Fruit fly (Drosophila melanogaster) whole organism, embryonic: ENCODE data around the gene CG44094.
A peak's percentile ranks its signal among the peaks of the same experiment; 100 is the strongest.

Source experiments
- B-H2 ChIP-seq: fragments of 200-800 bp; sonication (Bioruptor generic); optimal IDR thresholded peaks from 2 replicates; lab custom pipeline; 2018; ENCODE audit warnings: missing biosample characterization, mild to moderate bottlenecking, missing genetic modification characterization
- CG11696 ChIP-seq: fragments of 200-800 bp; sonication (Bioruptor generic); IDR thresholded peaks from 2 replicates; pipeline ENCODE4 v1.3.6; 2022; ENCODE audit warnings: missing biosample characterization, missing genetic modification characterization
- CG15479 ChIP-seq: fragments of 200-800 bp; sonication (Bioruptor generic); optimal IDR thresholded peaks from 3 replicates; lab custom pipeline; 2019; ENCODE audit warnings: missing biosample characterization, mild to moderate bottlenecking, missing genetic modification characterization, moderate library complexity
- CG1602 ChIP-seq: fragments of 200-800 bp; sonication (Bioruptor generic); optimal IDR thresholded peaks from 3 replicates; lab custom pipeline; 2016; ENCODE audit warnings: missing biosample characterization, missing genetic modification characterization
- CG17912 ChIP-seq: fragments of 200-800 bp; sonication (Bioruptor generic); optimal IDR thresholded peaks from 2 replicates; lab custom pipeline; 2018; ENCODE audit warnings: missing biosample characterization, mild to moderate bottlenecking, missing genetic modification characterization
- CG18262 ChIP-seq: fragments of 200-800 bp; optimal IDR thresholded peaks from 3 replicates; lab custom pipeline; 2019; ENCODE audit warnings: missing biosample characterization, mild to moderate bottlenecking, missing genetic modification characterization, moderate library complexity
- CG2875 ChIP-seq: fragments of 200-800 bp; sonication (Bioruptor generic); optimal IDR thresholded peaks from 2 replicates; lab custom pipeline; 2017; ENCODE audit warnings: missing biosample characterization, mild to moderate bottlenecking, missing genetic modification characterization, missing genetic modification reagents
- CG2889 ChIP-seq: fragments of 200-800 bp; sonication (Bioruptor generic); IDR thresholded peaks from 3 replicates; pipeline ENCODE4 v1.3.6; 2022; ENCODE audit warnings: missing biosample characterization, missing genetic modification characterization
- CG30020 ChIP-seq: fragments of 200-800 bp; optimal IDR thresholded peaks from 2 replicates; lab custom pipeline; 2019; ENCODE audit warnings: missing biosample characterization, mild to moderate bottlenecking, missing genetic modification characterization, moderate library complexity
- CG4328 ChIP-seq: fragments of 200-800 bp; sonication (Bioruptor generic); optimal IDR thresholded peaks from 3 replicates; lab custom pipeline; 2017; ENCODE audit warnings: missing biosample characterization, missing genetic modification reagents, missing genetic modification characterization
- CG6689 ChIP-seq: fragments of 200-800 bp; sonication (Bioruptor generic); IDR thresholded peaks from 2 replicates; pipeline ENCODE4 v1.3.6; 2022; ENCODE audit warnings: missing biosample characterization, missing genetic modification characterization
- CG7372 ChIP-seq: fragments of 200-800 bp; sonication (Bioruptor generic); IDR thresholded peaks from 2 replicates; pipeline ENCODE4 v1.3.6; 2022; ENCODE audit warnings: missing biosample characterization, missing genetic modification characterization
- CG7839 ChIP-seq: fragments of 200-800 bp; sonication (Bioruptor generic); optimal IDR thresholded peaks from 3 replicates; lab custom pipeline; 2018; ENCODE audit warnings: missing biosample characterization, mild to moderate bottlenecking, missing genetic modification characterization, moderate library complexity
- CG8478 ChIP-seq: fragments of >200 bp; optimal IDR thresholded peaks from 2 replicates; lab custom pipeline; 2018
- CG9727 ChIP-seq: fragments of 200-800 bp; sonication (Bioruptor generic); optimal IDR thresholded peaks from 3 replicates; lab custom pipeline; 2017; ENCODE audit warnings: missing biosample characterization, mild to moderate bottlenecking, missing genetic modification characterization
- CG9876 ChIP-seq: fragments of 200-800 bp; sonication (Bioruptor generic); optimal IDR thresholded peaks from 2 replicates; lab custom pipeline; 2016; ENCODE audit warnings: missing biosample characterization, missing genetic modification characterization
- Chrac-16 ChIP-seq: fragments of 200-800 bp; sonication (Bioruptor generic); optimal IDR thresholded peaks from 3 replicates; lab custom pipeline; 2016; ENCODE audit warnings: missing biosample characterization, missing genetic modification characterization
- D ChIP-seq, 2 experiments: fragments of 200-800 bp in 1 of 2; fragments of >200 bp in 1 of 2; sonication (Bioruptor generic) in 1 of 2; optimal IDR thresholded peaks; 2 replicates in 1 of 2; 3 replicates in 1 of 2; lab custom pipeline; 2017; ENCODE audit warnings: mild to moderate bottlenecking in 1 of 2, missing biosample characterization in 1 of 2, missing genetic modification characterization in 1 of 2, missing genetic modification reagents in 1 of 2
- Dip2 ChIP-seq: fragments of 200-800 bp; sonication (Bioruptor generic); IDR thresholded peaks from 2 replicates; pipeline ENCODE4 v1.3.6; 2022; ENCODE audit warnings: missing biosample characterization, missing genetic modification characterization
- Doc2 ChIP-seq: fragments of 200-800 bp; sonication (Bioruptor generic); IDR thresholded peaks from 2 replicates; pipeline ENCODE4 v1.3.6; 2022; ENCODE audit warnings: missing biosample characterization, missing genetic modification characterization
- Doc3 ChIP-seq: fragments of 200-800 bp; sonication (Bioruptor generic); IDR thresholded peaks from 3 replicates; pipeline ENCODE4 v1.3.6; 2022; ENCODE audit warnings: missing biosample characterization, missing genetic modification characterization; ENCODE audit not compliant: partially characterized antibody
- Gug ChIP-seq: fragments of 200-800 bp; sonication (Bioruptor generic); IDR thresholded peaks from 4 replicates; pipeline ENCODE4 v1.3.6; 2022; ENCODE audit warnings: missing biosample characterization, missing genetic modification characterization
- Hmx ChIP-seq: fragments of 200-800 bp; sonication (Bioruptor generic); optimal IDR thresholded peaks from 2 replicates; lab custom pipeline; 2016; ENCODE audit warnings: missing biosample characterization, missing genetic modification characterization
- Oli ChIP-seq: fragments of 200-800 bp; sonication (Bioruptor generic); optimal IDR thresholded peaks from 2 replicates; lab custom pipeline; 2018; ENCODE audit warnings: missing biosample characterization, mild to moderate bottlenecking, missing genetic modification characterization, moderate library complexity
- Side ChIP-seq: fragments of 200-800 bp; sonication (Bioruptor generic); optimal IDR thresholded peaks from 2 replicates; lab custom pipeline; 2016; ENCODE audit warnings: missing biosample characterization, missing genetic modification characterization
- Xrp1 ChIP-seq: fragments of 200-800 bp; sonication (Bioruptor generic); IDR thresholded peaks from 2 replicates; pipeline ENCODE4 v1.3.6; 2022; ENCODE audit warnings: missing biosample characterization, missing genetic modification characterization
- bsh ChIP-seq, 2 experiments: fragments of 200-800 bp; sonication (Bioruptor generic); optimal IDR thresholded peaks; 2 replicates each; lab custom pipeline; 2017 to 2018; ENCODE audit warnings: mild to moderate bottlenecking in 2 of 2, missing biosample characterization in 2 of 2, missing genetic modification characterization in 2 of 2, moderate library complexity in 1 of 2
- fd96Cb ChIP-seq: fragments of 200-800 bp; sonication (Bioruptor generic); optimal IDR thresholded peaks from 2 replicates; lab custom pipeline; 2018; ENCODE audit warnings: missing biosample characterization, mild to moderate bottlenecking, missing genetic modification characterization, moderate library complexity
- gsb ChIP-seq: fragments of 200-800 bp; sonication (Bioruptor generic); IDR thresholded peaks from 2 replicates; pipeline ENCODE4 v1.3.6; 2022; ENCODE audit warnings: missing biosample characterization, missing genetic modification characterization
- kah ChIP-seq: fragments of 200-800 bp; sonication (Bioruptor generic); optimal IDR thresholded peaks from 2 replicates; lab custom pipeline; 2018; ENCODE audit warnings: missing biosample characterization, mild to moderate bottlenecking, missing genetic modification characterization
- klu ChIP-seq: fragments of 200-800 bp; sonication (Bioruptor generic); IDR thresholded peaks from 2 replicates; pipeline ENCODE4 v1.3.6; 2022; ENCODE audit warnings: missing biosample characterization, missing genetic modification characterization
- kni ChIP-seq: fragments of 200-800 bp; sonication (Bioruptor generic); optimal IDR thresholded peaks from 3 replicates; lab custom pipeline; 2017; ENCODE audit warnings: mild to moderate bottlenecking, missing biosample characterization, missing genetic modification reagents, missing genetic modification characterization
- lab ChIP-seq: fragments of 200-800 bp; sonication (Bioruptor generic); optimal IDR thresholded peaks from 3 replicates; lab custom pipeline; 2017; ENCODE audit warnings: missing biosample characterization, missing genetic modification characterization, mild to moderate bottlenecking, moderate library complexity, missing genetic modification reagents
- lilli ChIP-seq: fragments of 200-800 bp; sonication (Bioruptor generic); optimal IDR thresholded peaks from 3 replicates; lab custom pipeline; 2016; ENCODE audit warnings: missing biosample characterization, missing genetic modification characterization
- lola ChIP-seq, 3 experiments: fragments of >200 bp in 2 of 3; fragments of 200-800 bp in 1 of 3; sonication (Bioruptor generic) in 1 of 3; optimal IDR thresholded peaks; 2 replicates each; lab custom pipeline; 2017 to 2019; ENCODE audit warnings: missing biosample characterization in 3 of 3, missing genetic modification characterization in 3 of 3, mild to moderate bottlenecking in 1 of 3, moderate library complexity in 1 of 3
- nmo ChIP-seq: fragments of 200-800 bp; sonication (Bioruptor generic); optimal IDR thresholded peaks from 2 replicates; lab custom pipeline; 2018; ENCODE audit warnings: missing biosample characterization, mild to moderate bottlenecking, missing genetic modification characterization, moderate library complexity
- otp ChIP-seq: fragments of 200-800 bp; sonication (Bioruptor generic); IDR thresholded peaks from 3 replicates; pipeline ENCODE4, ENCODE4 v1.3.6; 2022; ENCODE audit warnings: missing biosample characterization, missing genetic modification characterization
- p53 ChIP-seq: fragments of 200-800 bp; sonication (Bioruptor generic); optimal IDR thresholded peaks from 2 replicates; lab custom pipeline; 2016; ENCODE audit warnings: missing biosample characterization, missing genetic modification characterization
- pfk ChIP-seq: fragments of 200-800 bp; sonication (Bioruptor generic); optimal IDR thresholded peaks from 2 replicates; lab custom pipeline; 2018; ENCODE audit warnings: missing biosample characterization, mild to moderate bottlenecking, missing genetic modification characterization, moderate library complexity
- phol ChIP-seq: fragments of 200-800 bp; sonication (Bioruptor generic); optimal IDR thresholded peaks from 3 replicates; lab custom pipeline; 2018; ENCODE audit warnings: missing biosample characterization, mild to moderate bottlenecking, missing genetic modification characterization, moderate library complexity
- pzg ChIP-seq: fragments of 200-800 bp; sonication (Bioruptor generic); optimal IDR thresholded peaks from 3 replicates; lab custom pipeline; 2018; ENCODE audit warnings: missing biosample characterization, mild to moderate bottlenecking, missing genetic modification characterization, moderate library complexity
- sc ChIP-seq, 3 experiments: fragments of >200 bp in 2 of 3; fragments of 200-800 bp in 1 of 3; sonication (Bioruptor generic) in 1 of 3; optimal IDR thresholded peaks; 2 replicates in 2 of 3; 3 replicates in 1 of 3; lab custom pipeline; 2017; ENCODE audit warnings: mild to moderate bottlenecking in 1 of 3, missing biosample characterization in 1 of 3, missing genetic modification characterization in 1 of 3, missing genetic modification reagents in 1 of 3
- tio ChIP-seq: fragments of 200-800 bp; sonication (Bioruptor generic); optimal IDR thresholded peaks from 2 replicates; lab custom pipeline; 2017; ENCODE audit warnings: missing biosample characterization, missing genetic modification characterization, inconsistent platforms
- tll ChIP-seq, 2 experiments: fragments of 200-800 bp in 1 of 2; fragments of >200 bp in 1 of 2; sonication (Bioruptor generic) in 1 of 2; optimal IDR thresholded peaks; 2 replicates each; lab custom pipeline; 2017 to 2019; ENCODE audit warnings: missing biosample characterization in 2 of 2, missing genetic modification characterization in 2 of 2, mild to moderate bottlenecking in 1 of 2, moderate library complexity in 1 of 2
- ttk ChIP-seq: fragments of 200-800 bp; sonication (Bioruptor generic); IDR thresholded peaks from 2 replicates; pipeline ENCODE4 v2.1.2; 2022; ENCODE audit warnings: missing biosample characterization, missing genetic modification characterization
- vfl ChIP-seq: fragments of 200-800 bp; sonication (Bioruptor generic); optimal IDR thresholded peaks from 2 replicates; lab custom pipeline; 2016; ENCODE audit warnings: missing biosample characterization, missing genetic modification characterization
- wdn ChIP-seq: fragments of 200-800 bp; sonication (Bioruptor generic); IDR thresholded peaks from 2 replicates; pipeline ENCODE4 v1.3.6; 2022; ENCODE audit warnings: missing biosample characterization, missing genetic modification characterization

Gene CG44094

DNA sequence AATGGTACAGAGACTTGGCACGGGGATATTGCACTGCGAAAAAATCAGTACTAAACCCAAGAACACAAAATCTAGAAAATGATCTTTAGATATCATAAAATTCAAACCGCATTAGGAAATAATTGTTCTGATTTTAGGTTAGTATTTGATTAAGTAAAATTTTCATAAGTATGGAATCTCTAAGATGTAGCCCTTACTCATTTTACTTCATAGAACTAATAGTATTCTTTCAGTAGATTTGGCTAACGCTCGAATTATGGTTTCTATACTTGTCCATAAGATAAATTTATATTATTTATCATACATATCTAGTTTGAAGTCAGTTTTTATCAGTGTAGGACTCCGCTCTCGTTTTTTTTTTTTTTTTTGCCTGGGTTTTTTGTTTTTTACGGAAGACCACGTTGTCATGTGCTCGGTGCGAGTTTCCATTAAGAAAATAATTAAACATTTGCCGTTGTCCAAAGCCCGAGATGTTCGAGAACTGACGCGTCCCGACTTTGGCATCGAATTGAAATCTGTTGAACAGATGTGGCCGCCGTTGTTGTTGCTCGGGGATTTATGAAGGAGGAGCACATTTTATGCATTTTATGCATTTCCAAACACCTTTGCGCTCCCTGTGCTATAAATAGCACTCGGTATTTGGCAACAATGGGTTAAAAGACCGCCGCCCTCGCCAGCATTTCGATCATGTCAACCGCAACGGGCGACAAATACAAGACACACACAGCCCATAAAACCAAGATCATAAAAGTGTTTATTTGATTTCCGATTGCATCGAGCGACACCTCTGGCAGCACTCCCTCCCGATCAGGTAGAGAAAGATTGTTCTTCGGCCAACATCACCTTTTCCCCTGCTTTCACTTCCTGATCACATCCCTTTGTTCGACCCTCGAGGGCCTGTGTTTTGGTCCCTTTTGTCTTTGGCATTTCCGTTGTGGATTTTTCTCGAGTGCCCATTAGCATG is 10.4 kb upstream of the CG44094 start (continued):
- TF ChIP-seq CG18262 (tag; lab: Kevin White, UChicago): peak; percentile 58
- no peak for TF ChIP-seq CG8478 (lab: Kevin White, UChicago)
- TF ChIP-seq CG30020: no peak
- TF ChIP-seq fd96Cb (tag; lab: Kevin White, UChicago): no peak
- TF ChIP-seq CG7372 (GFP tag; lab: Robert Waterston, UW): no peak
- no peak for TF ChIP-seq Side (GFP tag; lab: Kevin White, UChicago)
- no peak for TF ChIP-seq kah
- TF ChIP-seq lola (GFP tag; optimal IDR thresholded peaks at IDR 0.05; lab: Kevin White, UChicago): peak in 1 of 3 experiments; percentile 71
- no peak for TF ChIP-seq Hmx
- no peak for TF ChIP-seq CG9876 (GFP tag; lab: Kevin White, UChicago)
- TF ChIP-seq D (optimal IDR thresholded peaks at IDR 0.05; lab: Kevin White, UChicago): no peak
- no peak for TF ChIP-seq D (GFP tag; optimal IDR thresholded peaks at IDR 0.05; lab: Kevin White, UChicago)
- TF ChIP-seq bsh (GFP tag; optimal IDR thresholded peaks at IDR 0.05; lab: Kevin White, UChicago): peak in 1 of 2 experiments; percentile 8
- TF ChIP-seq phol (tag; lab: Kevin White, UChicago): peak; percentile 32
- TF ChIP-seq CG7839 (tag; lab: Kevin White, UChicago): peak; percentile 19
- TF ChIP-seq CG17912 (GFP tag; lab: Kevin White, UChicago): no peak
- no peak for TF ChIP-seq Dip2
- TF ChIP-seq klu (GFP tag; lab: Robert Waterston, UW): no peak
- TF ChIP-seq tio (GFP tag; lab: Kevin White, UChicago): peak; percentile 46
- TF ChIP-seq tll (GFP tag; optimal IDR thresholded peaks at IDR 0.05; lab: Kevin White, UChicago): peak in 1 of 2 experiments; percentile 92
- no peak for TF ChIP-seq wdn (GFP tag; lab: Robert Waterston, UW)
- TF ChIP-seq Chrac-16 (GFP tag; lab: Kevin White, UChicago): peak; percentile 19
- TF ChIP-seq kni (GFP tag; lab: Kevin White, UChicago): no peak
- TF ChIP-seq CG11696 (GFP tag; lab: Robert Waterston, UW): no peak
- no peak for TF ChIP-seq p53
- no peak for TF ChIP-seq CG2889
- no peak for TF ChIP-seq lab (GFP tag; lab: Kevin White, UChicago)
- TF ChIP-seq Doc3: no peak
- TF ChIP-seq sc (optimal IDR thresholded peaks at IDR 0.05; lab: Kevin White, UChicago): no peak
- peak; percentile 11 for TF ChIP-seq sc (GFP tag; optimal IDR thresholded peaks at IDR 0.05; lab: Kevin White, UChicago)
- TF ChIP-seq lilli (GFP tag; lab: Kevin White, UChicago): no peak
- TF ChIP-seq pzg: no peak
- peak; percentile 32 for TF ChIP-seq nmo (GFP tag; lab: Kevin White, UChicago)
- no peak for TF ChIP-seq otp (GFP tag; lab: Robert Waterston, UW)
- TF ChIP-seq CG9727 (GFP tag; lab: Kevin White, UChicago): peak; percentile 52
- TF ChIP-seq ttk: no peak
- no peak for TF ChIP-seq CG2875 (GFP tag; lab: Kevin White, UChicago)
- no peak for TF ChIP-seq CG6689 (GFP tag; lab: Robert Waterston, UW)
- no peak for TF ChIP-seq Doc2
- TF ChIP-seq pfk (GFP tag; lab: Kevin White, UChicago): no peak
- no peak for TF ChIP-seq vfl
- TF ChIP-seq Gug (GFP tag; lab: Robert Waterston, UW): no peak
- no peak for TF ChIP-seq gsb (GFP tag; lab: Robert Waterston, UW)
- peak; percentile 11 for TF ChIP-seq CG1602 (GFP tag; lab: Kevin White, UChicago)
- no peak for TF ChIP-seq B-H2
- TF ChIP-seq Oli (tag; lab: Kevin White, UChicago): peak; percentile 15
- peak; percentile 24 for TF ChIP-seq CG15479 (GFP tag; lab: Kevin White, UChicago)
- TF ChIP-seq CG4328 (GFP tag; lab: Kevin White, UChicago): no peak
- peak; percentile 39; the same call in 1 of the 2 replicates for TF ChIP-seq Xrp1 (GFP tag; lab: Robert Waterston, UW)
